Fruit fly (Drosophila melanogaster) whole organism, embryonic: Measurements from ENCODE around the gene frtz.
A peak's percentile ranks its signal among the peaks of the same experiment; 100 is the strongest.

ENCODE experiments used
- Antp ChIP-seq: fragments of 200-800 bp; sonication (Bioruptor generic); optimal IDR thresholded peaks from 3 replicates; lab custom pipeline; 2016; ENCODE audit warnings: missing biosample characterization, missing genetic modification characterization
- BtbVII ChIP-seq: fragments of 200-800 bp; sonication (Bioruptor generic); optimal IDR thresholded peaks from 3 replicates; lab custom pipeline; 2017; ENCODE audit warnings: missing biosample characterization, mild to moderate bottlenecking, missing genetic modification characterization
- CG10979 ChIP-seq: fragments of 200-800 bp; sonication (Bioruptor generic); optimal IDR thresholded peaks from 2 replicates; lab custom pipeline; 2018; ENCODE audit warnings: missing biosample characterization, mild to moderate bottlenecking, missing genetic modification characterization, moderate library complexity
- CG12299 ChIP-seq: fragments of 200-800 bp; sonication (Bioruptor generic); optimal IDR thresholded peaks from 2 replicates; lab custom pipeline; 2018; ENCODE audit warnings: missing biosample characterization, mild to moderate bottlenecking, missing genetic modification characterization
- CG1233 ChIP-seq: fragments of 200-800 bp; sonication (Bioruptor generic); optimal IDR thresholded peaks from 4 replicates; lab custom pipeline; 2018; ENCODE audit warnings: missing biosample characterization, mild to moderate bottlenecking, missing genetic modification characterization
- CG12744 ChIP-seq: fragments of 200-800 bp; sonication (Bioruptor generic); optimal IDR thresholded peaks from 2 replicates; lab custom pipeline; 2016; ENCODE audit warnings: missing biosample characterization, missing genetic modification characterization
- CG13424 ChIP-seq: fragments of 200-800 bp; sonication (Bioruptor generic); optimal IDR thresholded peaks from 2 replicates; lab custom pipeline; 2019; ENCODE audit warnings: missing biosample characterization, mild to moderate bottlenecking, missing genetic modification characterization, moderate library complexity
- CG13894 ChIP-seq: fragments of 200-800 bp; sonication (Bioruptor generic); optimal IDR thresholded peaks from 3 replicates; lab custom pipeline; 2018; ENCODE audit warnings: missing biosample characterization, mild to moderate bottlenecking, missing genetic modification characterization, moderate library complexity
- CG14710 ChIP-seq: fragments of 200-800 bp; sonication (Bioruptor generic); optimal IDR thresholded peaks from 3 replicates; lab custom pipeline; 2019; ENCODE audit warnings: missing biosample characterization, mild to moderate bottlenecking, missing genetic modification characterization, moderate library complexity
- CG1832 ChIP-seq: fragments of 200-800 bp; sonication (Bioruptor generic); optimal IDR thresholded peaks from 2 replicates; lab custom pipeline; 2017; ENCODE audit warnings: missing biosample characterization, mild to moderate bottlenecking, missing genetic modification characterization, inconsistent platforms
- CG2116 ChIP-seq: fragments of 200-800 bp; sonication (Bioruptor generic); optimal IDR thresholded peaks from 3 replicates; lab custom pipeline; 2018; ENCODE audit warnings: missing biosample characterization, mild to moderate bottlenecking, missing genetic modification characterization
- CG2120 ChIP-seq: fragments of 200-800 bp; sonication (Bioruptor generic); optimal IDR thresholded peaks from 3 replicates; lab custom pipeline; 2016; ENCODE audit warnings: missing biosample characterization, missing genetic modification characterization
- CG2199 ChIP-seq: fragments of 200-800 bp; sonication (Bioruptor generic); IDR thresholded peaks from 3 replicates; pipeline ENCODE4 v1.3.6; 2022; ENCODE audit warnings: missing biosample characterization, missing genetic modification characterization
- CG2202 ChIP-seq: fragments of 200-800 bp; sonication (Bioruptor generic); optimal IDR thresholded peaks from 2 replicates; lab custom pipeline; 2018; ENCODE audit warnings: missing biosample characterization, mild to moderate bottlenecking, missing genetic modification characterization
- CG2889 ChIP-seq: fragments of 200-800 bp; sonication (Bioruptor generic); IDR thresholded peaks from 3 replicates; pipeline ENCODE4 v1.3.6; 2022; ENCODE audit warnings: missing biosample characterization, missing genetic modification characterization
- CG31388 ChIP-seq: fragments of 200-800 bp; sonication (Bioruptor generic); optimal IDR thresholded peaks from 2 replicates; lab custom pipeline; 2016; ENCODE audit warnings: missing biosample characterization, missing genetic modification characterization
- CG3281 ChIP-seq: fragments of 200-800 bp; sonication (Bioruptor generic); optimal IDR thresholded peaks from 3 replicates; lab custom pipeline; 2017; ENCODE audit warnings: missing biosample characterization, mild to moderate bottlenecking, missing genetic modification characterization
- CG3407 ChIP-seq: fragments of 200-800 bp; sonication (Bioruptor generic); optimal IDR thresholded peaks from 2 replicates; lab custom pipeline; 2018; ENCODE audit warnings: missing biosample characterization, mild to moderate bottlenecking, missing genetic modification characterization
- CG34224 ChIP-seq: fragments of 200-800 bp; sonication (Bioruptor generic); IDR thresholded peaks from 3 replicates; pipeline ENCODE4 v1.3.6; 2022; ENCODE audit warnings: missing biosample characterization, missing genetic modification characterization; ENCODE audit not compliant: partially characterized antibody
- CG3995 ChIP-seq: fragments of 200-800 bp; sonication (Bioruptor generic); optimal IDR thresholded peaks from 3 replicates; lab custom pipeline; 2016; ENCODE audit warnings: missing biosample characterization, missing genetic modification characterization
- CG4854 ChIP-seq: fragments of 200-800 bp; sonication (Bioruptor generic); optimal IDR thresholded peaks from 2 replicates; lab custom pipeline; 2016; ENCODE audit warnings: missing biosample characterization, missing genetic modification characterization, inconsistent platforms
- CG5245 ChIP-seq: fragments of 200-800 bp; sonication (Bioruptor generic); optimal IDR thresholded peaks from 3 replicates; lab custom pipeline; 2016; ENCODE audit warnings: missing biosample characterization, missing genetic modification characterization
- CG6683 ChIP-seq: fragments of 200-800 bp; sonication (Bioruptor generic); optimal IDR thresholded peaks from 2 replicates; lab custom pipeline; 2017; ENCODE audit warnings: missing biosample characterization, mild to moderate bottlenecking, missing genetic modification characterization, missing genetic modification reagents
- CG6854 ChIP-seq: fragments of 200-800 bp; sonication (Bioruptor generic); optimal IDR thresholded peaks from 3 replicates; lab custom pipeline; 2017; ENCODE audit warnings: missing biosample characterization, mild to moderate bottlenecking, missing genetic modification characterization
- CG7372 ChIP-seq: fragments of 200-800 bp; sonication (Bioruptor generic); IDR thresholded peaks from 2 replicates; pipeline ENCODE4 v1.3.6; 2022; ENCODE audit warnings: missing biosample characterization, missing genetic modification characterization
- CG7839 ChIP-seq: fragments of 200-800 bp; sonication (Bioruptor generic); optimal IDR thresholded peaks from 3 replicates; lab custom pipeline; 2018; ENCODE audit warnings: missing biosample characterization, mild to moderate bottlenecking, missing genetic modification characterization, moderate library complexity
- Dip2 ChIP-seq: fragments of 200-800 bp; sonication (Bioruptor generic); IDR thresholded peaks from 2 replicates; pipeline ENCODE4 v1.3.6; 2022; ENCODE audit warnings: missing biosample characterization, missing genetic modification characterization
- Dref ChIP-seq: fragments of 200-800 bp; sonication (Bioruptor generic); IDR thresholded peaks from 2 replicates; pipeline ENCODE4 v1.3.6; 2022; ENCODE audit warnings: missing biosample characterization, missing genetic modification characterization
- HHEX ChIP-seq: fragments of 200-800 bp; sonication (Bioruptor generic); optimal IDR thresholded peaks from 3 replicates; lab custom pipeline; 2017; ENCODE audit warnings: missing biosample characterization, mild to moderate bottlenecking, missing genetic modification characterization, missing genetic modification reagents
- Hand ChIP-seq: fragments of 200-800 bp; sonication (Bioruptor generic); optimal IDR thresholded peaks from 2 replicates; lab custom pipeline; 2017; ENCODE audit warnings: mild to moderate bottlenecking, missing biosample characterization, missing genetic modification reagents, missing genetic modification characterization
- HmgZ ChIP-seq: fragments of 200-800 bp; sonication (Bioruptor generic); optimal IDR thresholded peaks from 2 replicates; lab custom pipeline; 2018; ENCODE audit warnings: missing biosample characterization, mild to moderate bottlenecking, missing genetic modification characterization
- Lhr ChIP-seq: fragments of 200-800 bp; sonication (Bioruptor generic); optimal IDR thresholded peaks from 3 replicates; lab custom pipeline; 2017; ENCODE audit warnings: mild to moderate bottlenecking, missing biosample characterization, missing genetic modification reagents, missing genetic modification characterization
- MESR4 ChIP-seq: fragments of 200-800 bp; sonication (Bioruptor generic); optimal IDR thresholded peaks from 2 replicates; lab custom pipeline; 2018; ENCODE audit warnings: missing biosample characterization, mild to moderate bottlenecking, missing genetic modification characterization, moderate library complexity
- Med ChIP-seq: fragments of 200-800 bp; sonication (Bioruptor generic); peaks from one replicate; lab custom pipeline; 2016; ENCODE audit warnings: missing biosample characterization, missing genetic modification characterization, mild to moderate bottlenecking, inconsistent platforms, moderate library complexity
- NFAT ChIP-seq: fragments of 200-800 bp; sonication (Bioruptor generic); IDR thresholded peaks from 2 replicates; pipeline ENCODE4 v1.3.6; 2022; ENCODE audit warnings: missing biosample characterization, missing genetic modification characterization
- Optix ChIP-seq: fragments of 200-800 bp; sonication (Bioruptor generic); IDR thresholded peaks from 3 replicates; pipeline ENCODE4 v1.3.6; 2022; ENCODE audit warnings: missing biosample characterization, missing genetic modification characterization
- Rx ChIP-seq: fragments of 200-800 bp; sonication (Bioruptor generic); IDR thresholded peaks from 2 replicates; pipeline ENCODE4 v1.3.6; 2022; ENCODE audit warnings: missing biosample characterization, missing genetic modification characterization
- Scr ChIP-seq: fragments of 200-800 bp; sonication (Bioruptor generic); IDR thresholded peaks from 2 replicates; pipeline ENCODE4 v1.3.6; 2022; ENCODE audit warnings: missing biosample characterization, missing genetic modification characterization; ENCODE audit not compliant: partially characterized antibody
- Sox100B ChIP-seq: fragments of 200-800 bp; sonication (Bioruptor generic); optimal IDR thresholded peaks from 3 replicates; lab custom pipeline; 2018; ENCODE audit warnings: missing biosample characterization, mild to moderate bottlenecking, missing genetic modification characterization
- Tbp ChIP-seq: fragments of >200 bp; optimal IDR thresholded peaks from 2 replicates; lab custom pipeline; 2018; ENCODE audit warnings: missing biosample characterization, missing genetic modification characterization
- Xrp1 ChIP-seq: fragments of 200-800 bp; sonication (Bioruptor generic); IDR thresholded peaks from 2 replicates; pipeline ENCODE4 v1.3.6; 2022; ENCODE audit warnings: missing biosample characterization, missing genetic modification characterization
- cato ChIP-seq: fragments of 200-800 bp; sonication (Bioruptor generic); optimal IDR thresholded peaks from 2 replicates; lab custom pipeline; 2016; ENCODE audit warnings: missing biosample characterization, missing genetic modification characterization, borderline replicate concordance
- dmrt11E ChIP-seq: fragments of 200-800 bp; sonication (Bioruptor generic); optimal IDR thresholded peaks from 3 replicates; lab custom pipeline; 2018; ENCODE audit warnings: missing biosample characterization, mild to moderate bottlenecking, missing genetic modification characterization, moderate library complexity
- mirr ChIP-seq: fragments of 200-800 bp; sonication (Bioruptor generic); optimal IDR thresholded peaks from 3 replicates; lab custom pipeline; 2018; ENCODE audit warnings: missing biosample characterization, mild to moderate bottlenecking, missing genetic modification characterization
- onecut ChIP-seq: fragments of 200-800 bp; sonication (Bioruptor generic); IDR thresholded peaks from 2 replicates; pipeline ENCODE4 v1.3.6; 2022; ENCODE audit warnings: missing biosample characterization, missing genetic modification characterization
- pfk ChIP-seq: fragments of 200-800 bp; sonication (Bioruptor generic); optimal IDR thresholded peaks from 2 replicates; lab custom pipeline; 2018; ENCODE audit warnings: missing biosample characterization, mild to moderate bottlenecking, missing genetic modification characterization, moderate library complexity
- tin ChIP-seq: fragments of 200-800 bp; sonication (Bioruptor generic); optimal IDR thresholded peaks from 3 replicates; lab custom pipeline; 2016; ENCODE audit warnings: missing biosample characterization, missing genetic modification characterization
- trem ChIP-seq: fragments of 200-800 bp; optimal IDR thresholded peaks from 3 replicates; lab custom pipeline; 2019; ENCODE audit warnings: missing biosample characterization, mild to moderate bottlenecking, missing genetic modification characterization, moderate library complexity
- ttk ChIP-seq: fragments of 200-800 bp; sonication (Bioruptor generic); IDR thresholded peaks from 2 replicates; pipeline ENCODE4 v2.1.2; 2022; ENCODE audit warnings: missing biosample characterization, missing genetic modification characterization
- unc-4 ChIP-seq: fragments of 200-800 bp; sonication (Bioruptor generic); IDR thresholded peaks from 2 replicates; pipeline ENCODE4 v1.3.6; 2022; ENCODE audit warnings: missing biosample characterization, missing genetic modification characterization; ENCODE audit not compliant: partially characterized antibody
- usp ChIP-seq: fragments of >200 bp; optimal IDR thresholded peaks from 2 replicates; lab custom pipeline; 2017; ENCODE audit warnings: missing biosample characterization, missing genetic modification characterization
- wdn ChIP-seq: fragments of 200-800 bp; sonication (Bioruptor generic); IDR thresholded peaks from 2 replicates; pipeline ENCODE4 v1.3.6; 2022; ENCODE audit warnings: missing biosample characterization, missing genetic modification characterization

frtz gene

DNA sequence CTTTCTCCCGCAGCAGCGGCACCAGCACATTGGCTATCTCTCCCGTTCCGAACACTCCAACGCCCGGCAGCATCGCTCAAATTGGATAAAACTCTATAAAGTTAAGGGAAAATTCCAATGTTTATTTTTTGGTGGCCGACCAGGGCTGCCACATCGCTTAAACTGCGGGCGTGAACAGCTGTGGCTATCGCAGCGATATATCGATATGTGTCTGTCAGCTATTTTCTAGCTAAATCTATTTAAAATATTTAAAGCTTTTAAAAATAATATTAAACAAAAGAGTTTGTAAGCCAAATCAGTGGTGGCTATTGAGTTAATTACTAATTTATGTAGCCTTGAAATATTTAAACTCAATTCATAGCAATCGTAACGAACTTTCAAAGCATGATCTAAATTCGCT lies 36.3 kb upstream of the frtz start, which contains the start of the genes CG17712 and CG17648 (continued):
- TF ChIP-seq CG10979 (tag; lab: Kevin White, UChicago) (no peak), CG12299 (tag; lab: Kevin White, UChicago) (no peak), unc-4 (GFP tag; lab: Robert Waterston, UW) (peak; percentile 83), CG1832 (GFP tag; lab: Kevin White, UChicago) (no peak), wdn (GFP tag; lab: Robert Waterston, UW) (no peak), ttk (no peak), Scr (GFP tag; lab: Robert Waterston, UW) (peak; percentile 85), tin (no peak), BtbVII (GFP tag; lab: Kevin White, UChicago) (no peak), onecut (GFP tag; lab: Robert Waterston, UW) (no peak), CG2889 (GFP tag; lab: Robert Waterston, UW) (no peak), Hand (GFP tag; lab: Kevin White, UChicago) (no peak), CG2120 (GFP tag; lab: Kevin White, UChicago) (no peak), CG4854 (GFP tag; lab: Kevin White, UChicago) (no peak), CG3407 (GFP tag; lab: Kevin White, UChicago) (no peak), usp (GFP tag; lab: Kevin White, UChicago) (no peak), Med (GFP tag; lab: Kevin White, UChicago) (peak; percentile 82), CG13424 (no peak), CG2202 (tag; lab: Kevin White, UChicago) (no peak), Xrp1 (GFP tag; lab: Robert Waterston, UW) (no peak), pfk (GFP tag; lab: Kevin White, UChicago) (no peak), Tbp (GFP tag; lab: Kevin White, UChicago) (no peak), MESR4 (GFP tag; lab: Kevin White, UChicago) (peak; percentile 59), CG14710 (tag; lab: Kevin White, UChicago) (peak; percentile 16), HHEX (no peak), NFAT (GFP tag; lab: Robert Waterston, UW) (peak; percentile 38; the same call in 1 of the 2 replicates), CG6683 (GFP tag; lab: Kevin White, UChicago) (no peak), Antp (GFP tag; lab: Kevin White, UChicago) (no peak), CG7372 (GFP tag; lab: Robert Waterston, UW) (no peak), Sox100B (GFP tag; lab: Kevin White, UChicago) (no peak), CG3281 (GFP tag; lab: Kevin White, UChicago) (no peak), Optix (no peak), trem (tag; lab: Kevin White, UChicago) (peak; percentile 63), Rx (GFP tag; lab: Robert Waterston, UW) (no peak), cato (GFP tag; lab: Kevin White, UChicago) (no peak), CG5245 (GFP tag; lab: Kevin White, UChicago) (no peak), CG13894 (tag; lab: Kevin White, UChicago) (no peak), Dref (GFP tag; lab: Robert Waterston, UW) (peak; percentile 77), CG34224 (GFP tag; lab: Robert Waterston, UW) (peak; percentile 86), CG7839 (tag; lab: Kevin White, UChicago) (no peak), HmgZ (tag; lab: Kevin White, UChicago) (no peak), CG1233 (no peak), mirr (GFP tag; lab: Kevin White, UChicago) (no peak), CG31388 (no peak), CG2116 (GFP tag; lab: Kevin White, UChicago) (peak; percentile 21), dmrt11E (no peak), Dip2 (no peak), CG6854 (GFP tag; lab: Kevin White, UChicago) (no peak), CG2199 (GFP tag; lab: Robert Waterston, UW) (no peak), CG3995 (GFP tag; lab: Kevin White, UChicago) (no peak), Lhr (no peak), CG12744 (GFP tag; lab: Kevin White, UChicago) (no peak)
